Fruit fly (Drosophila melanogaster): ENCODE data around the gene alpha-Est2.

dm6 chr3R:7508198-7508837 is 33.3 kb upstream of the alpha-Est2 start:
- no peak for TF ChIP-seq CG11456 (GFP tag; IDR thresholded peaks at IDR 0.05)
- TF ChIP-seq knrl (GFP tag; IDR thresholded peaks at IDR 0.05; ENCODE audit: partially characterized antibody) = no peak
- no peak for TF ChIP-seq en (GFP tag; optimal IDR thresholded peaks at IDR 0.05)
- no peak for TF ChIP-seq CG6175 (GFP tag; IDR thresholded peaks at IDR 0.05)
- TF ChIP-seq Bdp1 (GFP tag; optimal IDR thresholded peaks at IDR 0.05) = no peak
- no peak for TF ChIP-seq CG3407 (GFP tag; optimal IDR thresholded peaks at IDR 0.05)
- no peak for TF ChIP-seq CG10321 (GFP tag; IDR thresholded peaks at IDR 0.05)
- TF ChIP-seq Trl (optimal IDR thresholded peaks at IDR 0.05) = no peak
- TF ChIP-seq Trl (GFP tag; optimal IDR thresholded peaks at IDR 0.05) = no peak
- no peak for TF ChIP-seq CG10462 (GFP tag; optimal IDR thresholded peaks at IDR 0.05)
- TF ChIP-seq al (GFP tag; IDR thresholded peaks at IDR 0.05) = no peak

All from whole organism, embryonic.